Worm (Caenorhabditis elegans) whole organism, young adult: ENCODE data around the gene pas-6.

Experiments
- B0019.2 ChIP-seq: fragments of 200-800 bp; sonication (Bioruptor generic); conservative IDR thresholded peaks from 2 replicates; pipeline ENCODE4 v1.3.6; 2022; ENCODE audit warnings: missing genetic modification reagents, missing genetic modification characterization, missing compliant biosample characterization
- B0336.3 ChIP-seq: fragments of 200-800 bp; sonication (Bioruptor generic); IDR thresholded peaks from 2 replicates; pipeline ENCODE4 v1.3.6; 2022; ENCODE audit warnings: missing genetic modification characterization, missing compliant biosample characterization
- F10E7.11 ChIP-seq: sonication (generic microtip); optimal IDR thresholded peaks from 2 replicates; lab custom pipeline; 2017; ENCODE audit warnings: mild to moderate bottlenecking, missing genetic modification characterization, moderate library complexity, missing compliant biosample characterization
- F22D6.2 ChIP-seq: sonication (generic microtip); optimal IDR thresholded peaks from 2 replicates; lab custom pipeline; 2016; ENCODE audit warnings: mild to moderate bottlenecking, missing genetic modification characterization, missing compliant biosample characterization
- F23B12.7 ChIP-seq: sonication (generic microtip); optimal IDR thresholded peaks from 2 replicates; lab custom pipeline; 2017; ENCODE audit warnings: missing genetic modification characterization, mild to moderate bottlenecking, missing compliant biosample characterization, antibody characterized with exemption, moderate library complexity; ENCODE audit not compliant: insufficient read depth
- F52B5.7 ChIP-seq: sonication (generic microtip); optimal IDR thresholded peaks from 2 replicates; lab custom pipeline; 2016; ENCODE audit warnings: mild to moderate bottlenecking, missing genetic modification characterization, missing compliant biosample characterization
- K11D2.4 ChIP-seq: fragments of 200-800 bp; sonication (Bioruptor generic); IDR thresholded peaks from 2 replicates; pipeline ENCODE4 v1.3.6; 2022; ENCODE audit warnings: missing genetic modification reagents, missing genetic modification characterization, missing compliant biosample characterization
- T26A5.8 ChIP-seq: sonication (generic microtip); optimal IDR thresholded peaks from 2 replicates; lab custom pipeline; 2016; ENCODE audit warnings: missing genetic modification characterization, missing compliant biosample characterization
- Y67H2A.10 ChIP-seq: fragments of 200-800 bp; sonication (Bioruptor generic); conservative IDR thresholded peaks from 2 replicates; pipeline ENCODE4 v1.3.6; 2022; ENCODE audit warnings: missing genetic modification reagents, missing genetic modification characterization, missing compliant biosample characterization
- ZK185.1 ChIP-seq: sonication (generic microtip); optimal IDR thresholded peaks from 2 replicates; lab custom pipeline; 2016; ENCODE audit warnings: mild to moderate bottlenecking, missing genetic modification characterization, missing compliant biosample characterization; ENCODE audit not compliant: poor library complexity, severe bottlenecking
- akir-1 ChIP-seq: fragments of 200-800 bp; sonication (Bioruptor generic); optimal IDR thresholded peaks from 2 replicates; lab custom pipeline; 2018; ENCODE audit warnings: mild to moderate bottlenecking, missing genetic modification characterization, moderate library complexity, missing compliant biosample characterization
- ama-1 ChIP-seq, 3 experiments: fragments of 150-350 bp in 1 of 3; sonication (generic microtip) in 2 of 3; optimal IDR thresholded peaks; 2 replicates each; lab custom pipeline; 2014 to 2018; ENCODE audit warnings: missing biosample characterization in 2 of 3, missing genetic modification characterization in 2 of 3, missing genetic modification reagents in 2 of 3
- aptf-2 ChIP-seq: fragments of 200-800 bp; sonication (Bioruptor generic); conservative IDR thresholded peaks from 2 replicates; pipeline ENCODE4 v1.3.6; 2022; ENCODE audit warnings: missing genetic modification reagents, missing genetic modification characterization, missing compliant biosample characterization
- aptf-3 ChIP-seq: fragments of 200-800 bp; sonication (Bioruptor generic); IDR thresholded peaks from 2 replicates; pipeline ENCODE4 v1.3.6; 2022; ENCODE audit warnings: missing genetic modification characterization, missing compliant biosample characterization
- attf-5 ChIP-seq: fragments of 200-800 bp; sonication (Bioruptor generic); optimal IDR thresholded peaks from 2 replicates; lab custom pipeline; 2018; ENCODE audit warnings: mild to moderate bottlenecking, missing genetic modification characterization, missing compliant biosample characterization
- ccch-3 ChIP-seq: fragments of 200-800 bp; sonication (Bioruptor generic); optimal IDR thresholded peaks from 2 replicates; lab custom pipeline; 2018; ENCODE audit warnings: mild to moderate bottlenecking, missing genetic modification characterization, missing compliant biosample characterization
- cebp-2 ChIP-seq: fragments of 200-800 bp; sonication (Bioruptor generic); IDR thresholded peaks from 2 replicates; pipeline ENCODE4 v1.3.6; 2022; ENCODE audit warnings: missing genetic modification characterization, missing compliant biosample characterization
- ceh-27 ChIP-seq: fragments of 200-800 bp; sonication (Bioruptor generic); optimal IDR thresholded peaks from 2 replicates; lab custom pipeline; 2018; ENCODE audit warnings: mild to moderate bottlenecking, missing genetic modification characterization, moderate library complexity, missing compliant biosample characterization
- ceh-79 ChIP-seq: sonication (generic microtip); optimal IDR thresholded peaks from 2 replicates; lab custom pipeline; 2017; ENCODE audit warnings: mild to moderate bottlenecking, missing genetic modification characterization, missing compliant biosample characterization
- chd-7 ChIP-seq: sonication (generic microtip); optimal IDR thresholded peaks from 2 replicates; lab custom pipeline; 2016; ENCODE audit warnings: mild to moderate bottlenecking, missing genetic modification characterization, moderate library complexity, missing compliant biosample characterization
- dpff-1 ChIP-seq: sonication (generic microtip); optimal IDR thresholded peaks from 2 replicates; lab custom pipeline; 2017; ENCODE audit warnings: mild to moderate bottlenecking, missing genetic modification characterization, missing compliant biosample characterization
- dpl-1 ChIP-seq: fragments of 150-350 bp; optimal IDR thresholded peaks from 2 replicates; lab custom pipeline; 2014; ENCODE audit warnings: missing biosample characterization, missing genetic modification reagents, missing genetic modification characterization
- egl-44 ChIP-seq: fragments of 200-800 bp; sonication (Bioruptor generic); IDR thresholded peaks from 2 replicates; pipeline ENCODE4 v1.3.6; 2022; ENCODE audit warnings: missing genetic modification reagents, missing genetic modification characterization, missing compliant biosample characterization
- egrh-3 ChIP-seq: fragments of 200-800 bp; sonication (Bioruptor generic); IDR thresholded peaks from 2 replicates; pipeline ENCODE4 v1.3.6; 2022; ENCODE audit warnings: missing genetic modification reagents, missing genetic modification characterization, missing compliant biosample characterization
- ets-4 ChIP-seq: fragments of 200-800 bp; sonication (Bioruptor generic); optimal IDR thresholded peaks from 2 replicates; lab custom pipeline; 2018; ENCODE audit warnings: mild to moderate bottlenecking, missing genetic modification characterization, missing compliant biosample characterization
- fkh-3 ChIP-seq: sonication (generic microtip); optimal IDR thresholded peaks from 2 replicates; lab custom pipeline; 2016; ENCODE audit warnings: mild to moderate bottlenecking, missing genetic modification characterization, missing compliant biosample characterization
- hlh-12 ChIP-seq: sonication (generic microtip); optimal IDR thresholded peaks from 2 replicates; lab custom pipeline; 2016; ENCODE audit warnings: missing genetic modification characterization, missing compliant biosample characterization
- hlh-26 ChIP-seq: fragments of 200-800 bp; sonication (Bioruptor generic); conservative IDR thresholded peaks from 2 replicates; pipeline ENCODE4 v1.3.6; 2022; ENCODE audit warnings: missing genetic modification reagents, missing genetic modification characterization, missing compliant biosample characterization
- hrde-1 ChIP-seq: sonication (generic microtip); optimal IDR thresholded peaks from 2 replicates; lab custom pipeline; 2016; ENCODE audit warnings: missing genetic modification characterization, mild to moderate bottlenecking, missing compliant biosample characterization, moderate library complexity, missing genotype, missing genetic modification reagents, borderline replicate concordance
- lin-26 ChIP-seq: fragments of 200-800 bp; sonication (Bioruptor generic); IDR thresholded peaks from 2 replicates; pipeline ENCODE4 v1.3.6; 2022; ENCODE audit warnings: missing genetic modification reagents, missing genetic modification characterization, missing compliant biosample characterization
- lin-35 ChIP-seq, 3 experiments: fragments of 150-350 bp in 2 of 3; sonication (generic microtip) in 1 of 3; optimal IDR thresholded peaks; 2 replicates each; lab custom pipeline; 2014 to 2018; ENCODE audit warnings: missing biosample characterization in 3 of 3, missing genetic modification characterization in 3 of 3, missing genetic modification reagents in 3 of 3
- lin-54 ChIP-seq: fragments of 200-800 bp; sonication (Bioruptor generic); optimal IDR thresholded peaks from 2 replicates; lab custom pipeline; 2018; ENCODE audit warnings: mild to moderate bottlenecking, missing genetic modification characterization, missing compliant biosample characterization
- lsl-1 ChIP-seq: fragments of 200-800 bp; sonication (Bioruptor generic); optimal IDR thresholded peaks from 2 replicates; lab custom pipeline; 2018; ENCODE audit warnings: mild to moderate bottlenecking, missing genetic modification characterization, moderate library complexity, missing compliant biosample characterization
- lsy-27 ChIP-seq: sonication (generic microtip); optimal IDR thresholded peaks from 2 replicates; lab custom pipeline; 2017; ENCODE audit warnings: missing genetic modification characterization, mild to moderate bottlenecking, missing compliant biosample characterization, antibody characterized with exemption, missing genotype, borderline replicate concordance; ENCODE audit not compliant: insufficient read depth
- madf-6 ChIP-seq: fragments of 200-800 bp; sonication (Bioruptor generic); IDR thresholded peaks from 2 replicates; pipeline ENCODE4 v1.3.6; 2022; ENCODE audit warnings: missing genetic modification reagents, missing genetic modification characterization, missing compliant biosample characterization
- mel-28 ChIP-seq: sonication (generic microtip); optimal IDR thresholded peaks from 2 replicates; lab custom pipeline; 2016; ENCODE audit warnings: borderline replicate concordance, mild to moderate bottlenecking, missing genetic modification characterization, missing compliant biosample characterization
- nfya-1 ChIP-seq: sonication (generic microtip); optimal IDR thresholded peaks from 2 replicates; lab custom pipeline; 2017; ENCODE audit warnings: antibody characterized with exemption, missing compliant biosample characterization, missing genetic modification characterization, borderline replicate concordance; ENCODE audit not compliant: insufficient read depth
- nfya-2 ChIP-seq: fragments of 200-800 bp; sonication (Bioruptor generic); IDR thresholded peaks from 2 replicates; pipeline ENCODE4 v1.3.6; 2022; ENCODE audit warnings: missing genetic modification reagents, missing genetic modification characterization, missing compliant biosample characterization
- nfyb-1 ChIP-seq: fragments of 200-800 bp; sonication (Bioruptor generic); IDR thresholded peaks from 2 replicates; pipeline ENCODE4 v1.3.6; 2022; ENCODE audit warnings: missing genetic modification reagents, missing genetic modification characterization, missing compliant biosample characterization
- rpc-1 ChIP-seq, 2 experiments: fragments of 150-350 bp in 1 of 2; sonication (generic microtip) in 1 of 2; optimal IDR thresholded peaks; 2 replicates each; lab custom pipeline; 2014 to 2018; ENCODE audit warnings: missing biosample characterization in 1 of 2, missing genetic modification characterization in 1 of 2, missing genetic modification reagents in 1 of 2, missing genotype in 1 of 2
- sea-2 ChIP-seq: fragments of 200-800 bp; sonication (Bioruptor generic); IDR thresholded peaks from 2 replicates; pipeline ENCODE4 v1.3.6; 2022; ENCODE audit warnings: missing genetic modification characterization, missing compliant biosample characterization
- snpc-3.4 ChIP-seq: sonication (generic microtip); optimal IDR thresholded peaks from 2 replicates; lab custom pipeline; 2017; ENCODE audit warnings: missing genetic modification characterization, mild to moderate bottlenecking, missing compliant biosample characterization, antibody characterized with exemption, moderate library complexity, missing genotype, missing genetic modification reagents
- unc-62 ChIP-seq: fragments of 150-350 bp; optimal IDR thresholded peaks from 2 replicates; lab custom pipeline; 2014; ENCODE audit warnings: missing biosample characterization, missing genetic modification reagents, missing genetic modification characterization
- xnd-1 ChIP-seq: sonication (generic microtip); optimal IDR thresholded peaks from 2 replicates; lab custom pipeline; 2016; ENCODE audit warnings: missing genotype, missing genetic modification reagents, missing genetic modification characterization, missing compliant biosample characterization
- zfh-2 ChIP-seq: fragments of 200-800 bp; sonication (Bioruptor generic); conservative IDR thresholded peaks from 2 replicates; pipeline ENCODE4 v1.3.6; 2022; ENCODE audit warnings: missing genetic modification reagents, missing genetic modification characterization, missing compliant biosample characterization
- ztf-25 ChIP-seq: fragments of 200-800 bp; sonication (Bioruptor generic); IDR thresholded peaks from 2 replicates; pipeline ENCODE4 v1.3.6; 2022; ENCODE audit warnings: missing genetic modification reagents, missing genetic modification characterization, missing compliant biosample characterization
- ztf-3 ChIP-seq: fragments of 200-800 bp; sonication (Bioruptor generic); optimal IDR thresholded peaks from 2 replicates; lab custom pipeline; 2018; ENCODE audit warnings: mild to moderate bottlenecking, missing genetic modification characterization, missing compliant biosample characterization

Gene pas-6

DNA sequence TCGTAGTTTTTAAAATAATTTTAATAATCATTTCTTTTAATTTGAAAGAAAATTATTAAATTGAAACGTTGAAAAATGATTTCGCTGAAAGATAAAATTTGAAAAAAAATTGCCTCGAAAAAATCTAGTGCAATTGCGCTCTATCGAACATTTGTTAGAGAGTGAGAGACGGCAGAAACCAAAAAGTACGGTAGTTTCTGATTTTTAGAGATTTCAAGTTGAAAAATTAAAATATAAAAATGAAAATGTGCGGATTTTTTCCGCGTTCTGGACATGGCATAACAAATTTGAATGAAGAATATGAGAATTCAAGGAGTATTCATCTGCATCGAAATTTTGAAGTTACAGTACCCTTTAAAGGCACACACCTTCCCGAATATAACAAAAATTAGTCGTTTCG lies 35.2 kb upstream of the pas-6 start (continued):
- peak; percentile 52 for TF ChIP-seq xnd-1
- TF ChIP-seq sea-2, result no peak
- no peak for TF ChIP-seq hrde-1 (tag; lab: Kevin White, UChicago)
- TF ChIP-seq F22D6.2 (tag; lab: Kevin White, UChicago), result no peak
- TF ChIP-seq egl-44, result no peak
- no peak for TF ChIP-seq ets-4 (GFP tag; lab: Kevin White, UChicago)
- TF ChIP-seq rpc-1 (optimal IDR thresholded peaks at IDR 0.05; lab: Kevin White, UChicago), result no peak
- no peak for TF ChIP-seq rpc-1 (tag; optimal IDR thresholded peaks at IDR 0.05; lab: Kevin White, UChicago)
- TF ChIP-seq akir-1 (GFP tag; lab: Kevin White, UChicago), result no peak
- TF ChIP-seq Y67H2A.10, result no peak
- no peak for TF ChIP-seq snpc-3.4 (tag; lab: Kevin White, UChicago)
- TF ChIP-seq fkh-3 (tag; lab: Kevin White, UChicago), result no peak
- TF ChIP-seq egrh-3, result no peak
- TF ChIP-seq B0336.3 (GFP tag; lab: Robert Waterston, UW), result no peak
- no peak for TF ChIP-seq F52B5.7 (tag; lab: Kevin White, UChicago)
- TF ChIP-seq lin-26 (GFP tag; lab: Robert Waterston, UW), result no peak
- TF ChIP-seq zfh-2 (GFP tag; lab: Robert Waterston, UW), result no peak
- TF ChIP-seq aptf-3, result no peak
- TF ChIP-seq lsy-27 (tag; lab: Kevin White, UChicago), result no peak
- peak; percentile 58 for TF ChIP-seq lin-54
- no peak for TF ChIP-seq ceh-79 (tag; lab: Kevin White, UChicago)
- TF ChIP-seq ama-1 (optimal IDR thresholded peaks at IDR 0.05; lab: Kevin White, UChicago), result no peak
- no peak for TF ChIP-seq ama-1 (GFP tag; optimal IDR thresholded peaks at IDR 0.05; lab: Kevin White, UChicago)
- no peak for TF ChIP-seq nfyb-1 (GFP tag; lab: Robert Waterston, UW)
- TF ChIP-seq mel-28 (tag; lab: Kevin White, UChicago), result no peak
- no peak for TF ChIP-seq aptf-2 (GFP tag; lab: Robert Waterston, UW)
- TF ChIP-seq F10E7.11 (tag; lab: Kevin White, UChicago), result no peak
- TF ChIP-seq dpl-1 (GFP tag; lab: Kevin White, UChicago), result no peak
- no peak for TF ChIP-seq F23B12.7 (tag; lab: Kevin White, UChicago)
- TF ChIP-seq ztf-3, result no peak
- no peak for TF ChIP-seq cebp-2 (GFP tag; lab: Robert Waterston, UW)
- no peak for TF ChIP-seq K11D2.4 (GFP tag; lab: Robert Waterston, UW)
- TF ChIP-seq T26A5.8 (tag; lab: Kevin White, UChicago), result no peak
- TF ChIP-seq chd-7 (tag; lab: Kevin White, UChicago), result no peak
- no peak for TF ChIP-seq B0019.2
- TF ChIP-seq unc-62, result no peak
- no peak for TF ChIP-seq nfya-2 (GFP tag; lab: Robert Waterston, UW)

ce11 chrV:5617301-5617700 lies 33.2 kb upstream of the pas-6 start, which contains the start of gene M03E7.2:
Gene M03E7.2 (plus strand): TSS chrV:5617601.
- TF ChIP-seq fkh-3 (tag; lab: Kevin White, UChicago) (no peak), ccch-3 (no peak), ztf-25 (GFP tag; lab: Robert Waterston, UW) (no peak), lin-35 (GFP tag; optimal IDR thresholded peaks at IDR 0.05; lab: Kevin White, UChicago) (no peak), dpff-1 (no peak), lsl-1 (GFP tag; lab: Kevin White, UChicago) (no peak), hlh-12 (tag; lab: Kevin White, UChicago) (no peak), ZK185.1 (tag; lab: Kevin White, UChicago) (no peak), nfya-1 (tag; lab: Kevin White, UChicago) (no peak), attf-5 (GFP tag; lab: Kevin White, UChicago) (no peak), ceh-27 (GFP tag; lab: Kevin White, UChicago) (no peak), hlh-26 (GFP tag; lab: Robert Waterston, UW) (no peak), madf-6 (GFP tag; lab: Robert Waterston, UW) (no peak), sea-2 (no peak), chd-7 (tag; lab: Kevin White, UChicago) (no peak)
